Worm (Caenorhabditis elegans) whole organism, L1 larva: ENCODE data around the gene phf-14.

Experiments
- C04F5.9 ChIP-seq: sonication (generic microtip); optimal IDR thresholded peaks from 2 replicates; lab custom pipeline; 2016; ENCODE audit warnings: missing genetic modification characterization, missing compliant biosample characterization
- C34B4.2 ChIP-seq: sonication (generic microtip); optimal IDR thresholded peaks from 2 replicates; lab custom pipeline; 2017; ENCODE audit warnings: mild to moderate bottlenecking, missing genetic modification characterization, missing compliant biosample characterization
- Y116A8C.19 ChIP-seq: sonication (generic microtip); optimal IDR thresholded peaks from 2 replicates; lab custom pipeline; 2016; ENCODE audit warnings: missing compliant biosample characterization, missing genetic modification characterization, borderline replicate concordance
- aha-1 ChIP-seq: fragments of 150-350 bp; optimal IDR thresholded peaks from 2 replicates; lab custom pipeline; 2014; ENCODE audit warnings: missing biosample characterization, missing genetic modification characterization
- ama-1 ChIP-seq: fragments of 150-350 bp; optimal IDR thresholded peaks from 2 replicates; lab custom pipeline; 2014
- ceh-63 ChIP-seq: fragments of 200-800 bp; sonication (Bioruptor generic); optimal IDR thresholded peaks from 2 replicates; lab custom pipeline; 2018; ENCODE audit warnings: mild to moderate bottlenecking, missing genetic modification characterization, missing compliant biosample characterization
- ceh-82 ChIP-seq, 3 experiments: fragments of 150-350 bp in 1 of 3; sonication (generic microtip) in 2 of 3; optimal IDR thresholded peaks; 2 replicates each; lab custom pipeline; 2014 to 2017; ENCODE audit warnings: missing biosample characterization in 3 of 3, missing genetic modification characterization in 3 of 3
- ces-1 ChIP-seq: fragments of 150-350 bp; optimal IDR thresholded peaks from 2 replicates; lab custom pipeline; 2014; ENCODE audit warnings: missing biosample characterization, missing genetic modification reagents, missing genetic modification characterization
- dsc-1 ChIP-seq: sonication (generic microtip); optimal IDR thresholded peaks from 2 replicates; lab custom pipeline; 2016; ENCODE audit warnings: mild to moderate bottlenecking, missing genetic modification characterization, missing compliant biosample characterization
- egl-13 ChIP-seq: sonication (generic microtip); optimal IDR thresholded peaks from 2 replicates; lab custom pipeline; 2016; ENCODE audit warnings: missing genotype, missing genetic modification reagents, missing genetic modification characterization, missing compliant biosample characterization
- elt-3 ChIP-seq, 6 experiments: fragments of 150-350 bp in 1 of 6; sonication (generic microtip); optimal IDR thresholded peaks; 2 replicates each; lab custom pipeline; 2017 to 2018; ENCODE audit warnings: missing biosample characterization in 6 of 6, missing genetic modification characterization in 6 of 6, inconsistent platforms in 1 of 6
- fkh-4 ChIP-seq: sonication (generic microtip); optimal IDR thresholded peaks from 2 replicates; lab custom pipeline; 2016; ENCODE audit warnings: missing compliant biosample characterization, missing genetic modification characterization, borderline replicate concordance
- fos-1 ChIP-seq: fragments of 150-350 bp; optimal IDR thresholded peaks from 2 replicates; lab custom pipeline; 2014; ENCODE audit warnings: missing biosample characterization, missing genetic modification characterization
- grh-1 ChIP-seq: fragments of 200-800 bp; sonication (Bioruptor generic); IDR thresholded peaks from 2 replicates; pipeline ENCODE4 v1.3.6; 2022; ENCODE audit warnings: missing genetic modification reagents, missing genetic modification characterization, missing compliant biosample characterization
- hlh-17 ChIP-seq: fragments of 200-800 bp; sonication (Bioruptor generic); optimal IDR thresholded peaks from 2 replicates; lab custom pipeline; 2018; ENCODE audit warnings: missing genetic modification characterization, mild to moderate bottlenecking, missing compliant biosample characterization, moderate library complexity, borderline replicate concordance
- lin-14 ChIP-seq: fragments of 200-800 bp; sonication (Bioruptor generic); optimal IDR thresholded peaks from 2 replicates; lab custom pipeline; 2018; ENCODE audit warnings: mild to moderate bottlenecking, missing genetic modification characterization, moderate library complexity, missing compliant biosample characterization
- lin-15B ChIP-seq: fragments of 150-350 bp; sonication (generic microtip); optimal IDR thresholded peaks from 3 replicates; lab custom pipeline; 2014; ENCODE audit warnings: missing biosample characterization, missing genetic modification characterization
- lin-35 ChIP-seq, 2 experiments: fragments of 150-350 bp; optimal IDR thresholded peaks; 2 replicates each; lab custom pipeline; 2014; ENCODE audit warnings: missing biosample characterization in 2 of 2, missing genetic modification characterization in 2 of 2, missing genetic modification reagents in 2 of 2
- lir-3 ChIP-seq: sonication (generic microtip); optimal IDR thresholded peaks from 2 replicates; lab custom pipeline; 2016; ENCODE audit warnings: mild to moderate bottlenecking, missing genetic modification characterization, moderate library complexity, missing compliant biosample characterization; ENCODE audit not compliant: poor library complexity
- lsy-2 ChIP-seq, 2 experiments: fragments of 150-350 bp; optimal IDR thresholded peaks; 2 replicates each; lab custom pipeline; 2014; ENCODE audit warnings: missing biosample characterization in 2 of 2, missing genetic modification characterization in 2 of 2
- mef-2 ChIP-seq: fragments of 150-350 bp; optimal IDR thresholded peaks from 2 replicates; lab custom pipeline; 2014; ENCODE audit warnings: missing biosample characterization, missing genetic modification characterization
- mep-1 ChIP-seq: fragments of 150-350 bp; optimal IDR thresholded peaks from 2 replicates; lab custom pipeline; 2014; ENCODE audit warnings: missing biosample characterization, missing genetic modification characterization
- nhr-11 ChIP-seq: fragments of 150-350 bp; optimal IDR thresholded peaks from 2 replicates; lab custom pipeline; 2014; ENCODE audit warnings: missing biosample characterization, missing genetic modification characterization
- nhr-237 ChIP-seq: fragments of 150-350 bp; optimal IDR thresholded peaks from 2 replicates; lab custom pipeline; 2014; ENCODE audit warnings: missing biosample characterization, missing genetic modification characterization
- nhr-47 ChIP-seq: sonication (generic microtip); optimal IDR thresholded peaks from 2 replicates; lab custom pipeline; 2016; ENCODE audit warnings: mild to moderate bottlenecking, missing genetic modification characterization, moderate library complexity, missing compliant biosample characterization
- nhr-76 ChIP-seq: sonication (generic microtip); optimal IDR thresholded peaks from 2 replicates; lab custom pipeline; 2017; ENCODE audit warnings: missing biosample characterization, missing genetic modification characterization
- nhr-84 ChIP-seq: sonication (generic microtip); optimal IDR thresholded peaks from 2 replicates; lab custom pipeline; 2017; ENCODE audit warnings: missing biosample characterization, missing genetic modification characterization
- nhr-90 ChIP-seq: sonication (generic microtip); optimal IDR thresholded peaks from 2 replicates; lab custom pipeline; 2016; ENCODE audit warnings: mild to moderate bottlenecking, missing genetic modification characterization, missing compliant biosample characterization; ENCODE audit not compliant: poor library complexity
- pag-3 ChIP-seq: sonication (generic microtip); optimal IDR thresholded peaks from 2 replicates; lab custom pipeline; 2017; ENCODE audit warnings: missing genetic modification characterization, mild to moderate bottlenecking, missing compliant biosample characterization, antibody characterized with exemption, borderline replicate concordance; ENCODE audit not compliant: insufficient read depth
- snu-23 ChIP-seq: sonication (generic microtip); optimal IDR thresholded peaks from 2 replicates; lab custom pipeline; 2016; ENCODE audit warnings: missing genetic modification characterization, missing compliant biosample characterization
- sox-4 ChIP-seq: sonication (generic microtip); optimal IDR thresholded peaks from 2 replicates; lab custom pipeline; 2016; ENCODE audit warnings: missing genetic modification characterization, missing compliant biosample characterization
- tlp-1 ChIP-seq: fragments of 150-350 bp; optimal IDR thresholded peaks from 2 replicates; lab custom pipeline; 2014; ENCODE audit warnings: missing biosample characterization, missing genetic modification characterization
- vab-15 ChIP-seq: sonication (generic microtip); optimal IDR thresholded peaks from 2 replicates; lab custom pipeline; 2017; ENCODE audit warnings: missing genotype, mild to moderate bottlenecking, missing genetic modification characterization, missing compliant biosample characterization
- xbp-1 ChIP-seq: sonication (generic microtip); optimal IDR thresholded peaks from 2 replicates; lab custom pipeline; 2016; ENCODE audit warnings: missing genetic modification characterization, missing compliant biosample characterization
- zag-1 ChIP-seq: fragments of 150-350 bp; optimal IDR thresholded peaks from 2 replicates; lab custom pipeline; 2014; ENCODE audit warnings: missing biosample characterization, missing genetic modification characterization
- ztf-11 ChIP-seq, 2 experiments: sonication (generic microtip); optimal IDR thresholded peaks; 2 replicates each; lab custom pipeline; 2016 to 2017; ENCODE audit warnings: missing genetic modification characterization in 2 of 2, missing biosample characterization in 1 of 2, missing compliant biosample characterization in 1 of 2
- ztf-4 ChIP-seq: fragments of 150-350 bp; optimal IDR thresholded peaks from 2 replicates; lab custom pipeline; 2014; ENCODE audit warnings: missing biosample characterization, missing genetic modification characterization

The phf-14 gene

DNA sequence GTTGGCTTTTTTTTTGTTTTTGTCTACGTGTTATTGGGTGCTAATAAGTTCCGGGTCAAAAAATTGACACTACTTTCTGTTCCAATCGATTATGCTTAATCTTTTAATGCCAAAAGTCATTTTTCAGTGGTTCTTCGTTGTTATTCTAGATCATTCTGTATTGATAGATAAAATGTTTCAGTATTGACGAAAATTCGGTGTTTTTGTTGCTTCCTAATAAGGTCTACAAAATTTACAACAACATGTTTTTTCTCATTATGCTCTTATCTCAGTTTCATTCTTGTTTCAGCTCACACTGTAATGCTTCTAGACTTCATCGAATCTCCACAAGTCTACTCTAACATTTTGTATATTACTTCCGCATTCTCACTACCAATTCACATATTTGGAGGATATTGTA, 39.8 kb upstream of the phf-14 start, which contains the start of gene srh-303:
TSS of gene srh-303 (plus strand) at position 301 of the 400 bp plus-strand sequence.
- TF ChIP-seq aha-1 (tag; lab: Kevin White, UChicago) (no peak), lir-3 (tag; lab: Kevin White, UChicago) (no peak), ama-1 (lab: Kevin White, UChicago) (no peak), sox-4 (tag; lab: Kevin White, UChicago) (no peak), hlh-17 (GFP tag; lab: Kevin White, UChicago) (no peak), ztf-11 (tag; optimal IDR thresholded peaks at IDR 0.05; lab: Kevin White, UChicago) (no peak), C34B4.2 (tag; lab: Kevin White, UChicago) (no peak), lin-35 (GFP tag; optimal IDR thresholded peaks at IDR 0.05; lab: Kevin White, UChicago) (no peak), ceh-82 (tag; optimal IDR thresholded peaks at IDR 0.05; lab: Kevin White, UChicago) (no peak), snu-23 (GFP tag; lab: Kevin White, UChicago) (no peak), nhr-90 (tag; lab: Kevin White, UChicago) (no peak), nhr-11 (tag; lab: Kevin White, UChicago) (no peak), zag-1 (tag; lab: Kevin White, UChicago) (no peak), nhr-84 (tag; lab: Kevin White, UChicago) (no peak), Y116A8C.19 (tag; lab: Kevin White, UChicago) (no peak), nhr-237 (tag; lab: Kevin White, UChicago) (no peak)

DNA sequence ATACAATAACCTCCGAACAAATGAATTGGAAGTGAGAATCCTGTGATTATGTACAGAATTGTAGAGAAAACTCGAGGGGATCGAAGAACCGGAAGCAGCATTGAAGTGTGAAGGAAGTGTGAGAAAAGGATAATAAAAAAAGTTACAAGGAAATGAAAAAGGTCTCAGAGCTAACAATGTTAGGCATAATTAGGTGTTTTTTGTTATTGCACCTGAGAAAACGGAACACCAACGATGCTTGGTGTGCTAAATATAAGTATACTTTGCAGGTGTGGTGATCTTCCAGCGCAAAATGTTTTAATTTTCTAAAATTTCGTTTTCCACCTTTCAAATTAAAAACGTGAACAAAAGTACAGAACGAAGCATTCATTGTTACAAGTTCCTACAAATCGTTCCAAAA, 27.1 kb upstream of the phf-14 start, which contains the start of gene srh-286:
TSS of gene srh-286 (minus strand) at position 101 of the 400 bp plus-strand sequence.
- TF ChIP-seq mep-1 (no peak), xbp-1 (tag; lab: Kevin White, UChicago) (no peak), egl-13 (tag; lab: Kevin White, UChicago) (no peak), ztf-4 (tag; lab: Kevin White, UChicago) (no peak), lin-15B (tag; lab: Kevin White, UChicago) (no peak), tlp-1 (tag; lab: Kevin White, UChicago) (no peak), nhr-84 (tag; lab: Kevin White, UChicago) (no peak), mef-2 (tag; lab: Kevin White, UChicago) (no peak), fos-1 (tag; lab: Kevin White, UChicago) (no peak), fkh-4 (tag; lab: Kevin White, UChicago) (no peak), grh-1 (GFP tag; lab: Robert Waterston, UW) (no peak)

DNA sequence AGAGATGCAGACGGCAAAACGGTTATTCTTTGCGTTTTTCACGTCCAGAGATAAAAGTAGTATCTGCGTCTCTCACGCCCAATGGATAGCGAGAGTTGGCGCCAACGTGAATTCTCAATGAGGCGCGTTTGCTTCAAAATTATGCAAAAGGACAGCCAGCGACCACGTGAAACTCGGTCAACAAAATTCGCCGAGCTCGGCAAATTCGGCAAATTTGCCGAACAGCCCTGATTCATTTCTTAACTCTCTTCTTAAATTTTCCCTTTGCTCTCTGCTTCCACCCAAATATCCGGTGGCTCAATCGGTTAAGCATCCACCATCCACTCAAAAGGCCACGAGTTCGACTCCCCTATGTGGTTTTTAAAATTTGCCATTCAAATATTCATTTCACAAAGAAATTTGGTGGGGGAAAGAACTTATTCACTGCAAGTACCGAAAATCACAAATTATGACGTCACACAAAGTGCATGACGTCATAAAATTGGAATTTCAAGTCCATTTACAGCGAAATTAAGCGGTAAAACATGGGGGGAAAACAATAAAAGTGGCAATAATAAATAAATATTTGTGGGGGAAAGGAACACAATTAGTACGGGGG, 25.7 kb upstream of the phf-14 start:
- TF ChIP-seq nhr-76 (no peak), ceh-63 (GFP tag; lab: Kevin White, UChicago) (no peak), zag-1 (tag; lab: Kevin White, UChicago) (no peak), grh-1 (GFP tag; lab: Robert Waterston, UW) (no peak), xbp-1 (tag; lab: Kevin White, UChicago) (no peak), elt-3 (tag; optimal IDR thresholded peaks at IDR 0.05; lab: Kevin White, UChicago) (no peak), C04F5.9 (tag; lab: Kevin White, UChicago) (no peak), vab-15 (tag; lab: Kevin White, UChicago) (no peak), ces-1 (no peak), sox-4 (tag; lab: Kevin White, UChicago) (no peak), nhr-47 (tag; lab: Kevin White, UChicago) (no peak), ztf-11 (tag; optimal IDR thresholded peaks at IDR 0.05; lab: Kevin White, UChicago) (no peak), pag-3 (no peak), lin-14 (no peak), dsc-1 (tag; lab: Kevin White, UChicago) (no peak), lsy-2 (tag; optimal IDR thresholded peaks at IDR 0.05; lab: Kevin White, UChicago) (no peak)
